Worm (Caenorhabditis elegans) whole organism, young adult: ENCODE measurements around the gene bli-6.

Experiments used
- F23B12.7 ChIP-seq: sonication (generic microtip); optimal IDR thresholded peaks from 2 replicates; lab custom pipeline; 2017; ENCODE audit warnings: missing genetic modification characterization, mild to moderate bottlenecking, missing compliant biosample characterization, antibody characterized with exemption, moderate library complexity; ENCODE audit not compliant: insufficient read depth
- F49E8.2 ChIP-seq: sonication (generic microtip); optimal IDR thresholded peaks from 3 replicates; lab custom pipeline; 2017; ENCODE audit warnings: missing genetic modification characterization, mild to moderate bottlenecking, missing compliant biosample characterization, antibody characterized with exemption, moderate library complexity; ENCODE audit not compliant: insufficient read depth
- F57A8.1 ChIP-seq: fragments of 200-800 bp; sonication (Bioruptor generic); optimal IDR thresholded peaks from 2 replicates; lab custom pipeline; 2018; ENCODE audit warnings: mild to moderate bottlenecking, missing genetic modification characterization, moderate library complexity, missing compliant biosample characterization
- T26A5.8 ChIP-seq: sonication (generic microtip); optimal IDR thresholded peaks from 2 replicates; lab custom pipeline; 2016; ENCODE audit warnings: missing genetic modification characterization, missing compliant biosample characterization
- Y53F4B.3 ChIP-seq: fragments of 200-800 bp; sonication (Bioruptor generic); IDR thresholded peaks from 2 replicates; pipeline ENCODE4 v1.3.6; 2022; ENCODE audit warnings: missing genetic modification reagents, missing genetic modification characterization, missing compliant biosample characterization
- Y95B8A.8 ChIP-seq: fragments of 200-800 bp; sonication (Bioruptor generic); IDR thresholded peaks from 2 replicates; pipeline ENCODE4 v1.3.6; 2022; ENCODE audit warnings: missing genetic modification reagents, missing genetic modification characterization, missing compliant biosample characterization
- ZK185.1 ChIP-seq: sonication (generic microtip); optimal IDR thresholded peaks from 2 replicates; lab custom pipeline; 2016; ENCODE audit warnings: mild to moderate bottlenecking, missing genetic modification characterization, missing compliant biosample characterization; ENCODE audit not compliant: poor library complexity, severe bottlenecking
- attf-3 ChIP-seq: fragments of 200-800 bp; sonication (Bioruptor generic); conservative IDR thresholded peaks from 2 replicates; pipeline ENCODE4 v1.3.6; 2022; ENCODE audit warnings: missing genetic modification reagents, missing genetic modification characterization, missing compliant biosample characterization
- bed-2 ChIP-seq: fragments of 200-800 bp; sonication (Bioruptor generic); IDR thresholded peaks from 2 replicates; pipeline ENCODE4 v1.3.6; 2022; ENCODE audit warnings: missing genetic modification reagents, missing genetic modification characterization, missing compliant biosample characterization
- cebp-1 ChIP-seq, 2 experiments: fragments of 200-800 bp in 1 of 2; sonication (Bioruptor generic) in 1 of 2; sonication (generic microtip) in 1 of 2; IDR thresholded peaks in 1 of 2; optimal IDR thresholded peaks in 1 of 2; 2 replicates each; pipeline versions ENCODE4 v1.3.6 to Lab custom; 2017 to 2022; ENCODE audit warnings: missing compliant biosample characterization in 2 of 2, missing genetic modification characterization in 2 of 2, mild to moderate bottlenecking in 1 of 2, missing genetic modification reagents in 1 of 2, moderate library complexity in 1 of 2
- ceh-79 ChIP-seq: sonication (generic microtip); optimal IDR thresholded peaks from 2 replicates; lab custom pipeline; 2017; ENCODE audit warnings: mild to moderate bottlenecking, missing genetic modification characterization, missing compliant biosample characterization
- chd-7 ChIP-seq: sonication (generic microtip); optimal IDR thresholded peaks from 2 replicates; lab custom pipeline; 2016; ENCODE audit warnings: mild to moderate bottlenecking, missing genetic modification characterization, moderate library complexity, missing compliant biosample characterization
- die-1 ChIP-seq: sonication (generic microtip); optimal IDR thresholded peaks from 2 replicates; lab custom pipeline; 2016; ENCODE audit warnings: missing genotype, mild to moderate bottlenecking, missing genetic modification characterization, missing compliant biosample characterization
- dpff-1 ChIP-seq: sonication (generic microtip); optimal IDR thresholded peaks from 2 replicates; lab custom pipeline; 2017; ENCODE audit warnings: mild to moderate bottlenecking, missing genetic modification characterization, missing compliant biosample characterization
- efl-1 ChIP-seq: fragments of 150-350 bp; optimal IDR thresholded peaks from 2 replicates; lab custom pipeline; 2014; ENCODE audit warnings: missing biosample characterization, missing genetic modification reagents, missing genetic modification characterization
- egl-18 ChIP-seq: fragments of 200-800 bp; sonication (Bioruptor generic); IDR thresholded peaks from 2 replicates; pipeline ENCODE4 v1.3.6; 2022; ENCODE audit warnings: missing genetic modification reagents, missing genetic modification characterization, missing compliant biosample characterization
- ekl-4 ChIP-seq: fragments of 200-800 bp; sonication (Bioruptor generic); IDR thresholded peaks from 2 replicates; pipeline ENCODE4 v1.3.6; 2022; ENCODE audit warnings: missing genetic modification reagents, missing genetic modification characterization, missing compliant biosample characterization
- hmg-20 ChIP-seq: fragments of 200-800 bp; sonication (Bioruptor generic); IDR thresholded peaks from 2 replicates; pipeline ENCODE4 v1.3.6; 2022; ENCODE audit warnings: missing genetic modification reagents, missing genetic modification characterization, missing compliant biosample characterization
- hsf-1 ChIP-seq: fragments of 200-800 bp; sonication (Bioruptor generic); IDR thresholded peaks from 2 replicates; pipeline ENCODE4 v1.3.6; 2022; ENCODE audit warnings: missing genetic modification reagents, missing genetic modification characterization, missing compliant biosample characterization
- lag-1 ChIP-seq: fragments of 200-800 bp; sonication (Bioruptor generic); IDR thresholded peaks from 2 replicates; pipeline ENCODE4 v1.3.6; 2022; ENCODE audit warnings: missing genetic modification reagents, missing genetic modification characterization, missing compliant biosample characterization
- madf-8 ChIP-seq: fragments of 200-800 bp; sonication (Bioruptor generic); conservative IDR thresholded peaks from 2 replicates; pipeline ENCODE4 v1.3.6; 2022; ENCODE audit warnings: missing genetic modification reagents, missing genetic modification characterization, missing compliant biosample characterization
- pha-4 ChIP-seq: fragments of 150-350 bp; sonication (generic microtip); optimal IDR thresholded peaks from 2 replicates; lab custom pipeline; 2014; ENCODE audit warnings: missing biosample characterization, missing genetic modification reagents, missing genetic modification characterization
- sea-2 ChIP-seq: fragments of 200-800 bp; sonication (Bioruptor generic); IDR thresholded peaks from 2 replicates; pipeline ENCODE4 v1.3.6; 2022; ENCODE audit warnings: missing genetic modification characterization, missing compliant biosample characterization
- snpc-3.4 ChIP-seq: sonication (generic microtip); optimal IDR thresholded peaks from 2 replicates; lab custom pipeline; 2017; ENCODE audit warnings: missing genetic modification characterization, mild to moderate bottlenecking, missing compliant biosample characterization, antibody characterized with exemption, moderate library complexity, missing genotype, missing genetic modification reagents
- somi-1 ChIP-seq: fragments of 200-800 bp; sonication (Bioruptor generic); optimal IDR thresholded peaks from 2 replicates; lab custom pipeline; 2018; ENCODE audit warnings: mild to moderate bottlenecking, missing genetic modification characterization, missing compliant biosample characterization
- tbx-9 ChIP-seq: sonication (generic microtip); optimal IDR thresholded peaks from 2 replicates; lab custom pipeline; 2016; ENCODE audit warnings: borderline replicate concordance, missing genetic modification characterization, inconsistent platforms, missing compliant biosample characterization
- unc-62 ChIP-seq: fragments of 150-350 bp; optimal IDR thresholded peaks from 2 replicates; lab custom pipeline; 2014; ENCODE audit warnings: missing biosample characterization, missing genetic modification reagents, missing genetic modification characterization
- zfh-2 ChIP-seq: fragments of 200-800 bp; sonication (Bioruptor generic); conservative IDR thresholded peaks from 2 replicates; pipeline ENCODE4 v1.3.6; 2022; ENCODE audit warnings: missing genetic modification reagents, missing genetic modification characterization, missing compliant biosample characterization
- ztf-25 ChIP-seq: fragments of 200-800 bp; sonication (Bioruptor generic); IDR thresholded peaks from 2 replicates; pipeline ENCODE4 v1.3.6; 2022; ENCODE audit warnings: missing genetic modification reagents, missing genetic modification characterization, missing compliant biosample characterization
- ztf-26 ChIP-seq: sonication (generic microtip); optimal IDR thresholded peaks from 2 replicates; lab custom pipeline; 2017; ENCODE audit warnings: missing genetic modification characterization, missing compliant biosample characterization

The bli-6 gene

DNA sequence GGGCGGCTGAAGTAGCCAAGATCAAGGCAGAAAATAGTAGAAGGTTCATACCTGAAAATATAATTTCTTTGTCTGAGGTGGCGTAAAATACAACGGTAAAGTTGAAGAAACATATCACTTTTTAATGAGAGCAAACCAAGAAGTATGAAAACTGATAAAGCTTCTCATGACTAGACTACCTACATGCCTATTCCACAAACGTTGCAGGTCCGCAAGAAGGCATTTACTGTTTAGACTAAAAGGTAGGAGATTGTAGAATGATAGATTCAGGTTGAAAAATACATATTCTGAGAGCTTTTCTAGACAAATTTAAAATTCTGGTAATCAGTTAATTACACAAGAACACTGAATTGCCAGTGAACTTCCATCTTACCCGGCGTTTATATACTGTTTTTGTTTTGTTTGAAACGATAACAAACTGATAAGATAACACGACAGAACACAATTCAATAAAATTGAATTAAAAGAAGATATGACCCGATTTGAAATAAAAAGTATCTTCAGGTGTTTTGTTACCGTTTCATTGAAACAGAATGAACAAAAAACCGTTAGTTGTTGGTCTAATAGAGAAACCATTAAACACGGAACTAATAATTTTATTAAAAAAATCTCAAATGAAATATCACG, 49.3 kb downstream of the bli-6 start, which contains the start of gene acp-6:
Gene acp-6 (minus strand): TSS at position 51 of the 627 bp plus-strand sequence.
- TF ChIP-seq cebp-1 (GFP tag; IDR thresholded peaks at IDR 0.05; lab: Robert Waterston, UW) (no peak), cebp-1 (tag; optimal IDR thresholded peaks at IDR 0.05; lab: Kevin White, UChicago) (no peak), ZK185.1 (tag; lab: Kevin White, UChicago) (no peak), egl-18 (no peak), pha-4 (tag; lab: Kevin White, UChicago) (no peak), ceh-79 (tag; lab: Kevin White, UChicago) (no peak), F49E8.2 (no peak), chd-7 (no peak), tbx-9 (tag; lab: Kevin White, UChicago) (no peak), hmg-20 (GFP tag; lab: Robert Waterston, UW) (no peak), F23B12.7 (tag; lab: Kevin White, UChicago) (no peak), sea-2 (GFP tag; lab: Robert Waterston, UW) (no peak), lag-1 (GFP tag; lab: Robert Waterston, UW) (no peak), madf-8 (no peak), snpc-3.4 (no peak), efl-1 (no peak), Y95B8A.8 (no peak), ztf-26 (tag; lab: Kevin White, UChicago) (no peak), zfh-2 (GFP tag; lab: Robert Waterston, UW) (no peak), hsf-1 (no peak), ekl-4 (no peak)

- no peak for TF ChIP-seq somi-1 (GFP tag; lab: Kevin White, UChicago)
- TF ChIP-seq bed-2 (GFP tag; lab: Robert Waterston, UW) = no peak
- TF ChIP-seq F49E8.2 = no peak
- no peak for TF ChIP-seq F57A8.1 (GFP tag; lab: Kevin White, UChicago)
- TF ChIP-seq unc-62 = no peak
- TF ChIP-seq T26A5.8 (tag; lab: Kevin White, UChicago) = no peak
- no peak for TF ChIP-seq Y53F4B.3 (GFP tag; lab: Robert Waterston, UW)
- TF ChIP-seq ztf-25 (GFP tag; lab: Robert Waterston, UW) = no peak
- no peak for TF ChIP-seq dpff-1 (tag; lab: Kevin White, UChicago)
- no peak for TF ChIP-seq ZK185.1 (tag; lab: Kevin White, UChicago)
- TF ChIP-seq chd-7 = no peak
- no peak for TF ChIP-seq attf-3 (GFP tag; lab: Robert Waterston, UW)
- TF ChIP-seq die-1 = no peak
- TF ChIP-seq ceh-79 (tag; lab: Kevin White, UChicago) = no peak
Observed at ce11 chrIV:6427223-6427622, 50.4 kb downstream of the bli-6 start.
